Worm (Caenorhabditis elegans) whole organism, L4 larva: Measurements from ENCODE around the gene fil-2.

Source experiments
- D1046.2 ChIP-seq: fragments of 200-800 bp; sonication (Bioruptor generic); IDR thresholded peaks from 2 replicates; pipeline ENCODE4 v1.3.6; 2022; ENCODE audit warnings: missing genetic modification characterization, missing compliant biosample characterization
- F37D6.2 ChIP-seq: sonication (generic microtip); optimal IDR thresholded peaks from 2 replicates; lab custom pipeline; 2016; ENCODE audit warnings: mild to moderate bottlenecking, missing genetic modification characterization, missing compliant biosample characterization
- aha-1 ChIP-seq: fragments of 150-350 bp; peaks from one replicate; lab custom pipeline; 2014; ENCODE audit warnings: missing biosample characterization, missing genetic modification characterization
- ama-1 ChIP-seq: fragments of 150-350 bp; optimal IDR thresholded peaks from 2 replicates; lab custom pipeline; 2014; ENCODE audit warnings: inconsistent platforms, mixed read lengths
- ceh-20 ChIP-seq: fragments of 200-800 bp; sonication (Bioruptor generic); IDR thresholded peaks from 2 replicates; pipeline ENCODE4 v1.3.6; 2022; ENCODE audit warnings: missing genetic modification reagents, missing genetic modification characterization, missing compliant biosample characterization
- ceh-28 ChIP-seq: fragments of 150-350 bp; optimal IDR thresholded peaks from 2 replicates; lab custom pipeline; 2014; ENCODE audit warnings: missing biosample characterization, missing genetic modification reagents, missing genetic modification characterization
- cey-2 ChIP-seq: sonication (generic microtip); optimal IDR thresholded peaks from 3 replicates; lab custom pipeline; 2017; ENCODE audit warnings: missing genetic modification characterization, mild to moderate bottlenecking, missing compliant biosample characterization, antibody characterized with exemption, borderline replicate concordance; ENCODE audit not compliant: insufficient read depth
- daf-12 ChIP-seq: fragments of 150-350 bp; optimal IDR thresholded peaks from 2 replicates; lab custom pipeline; 2014; ENCODE audit warnings: missing biosample characterization, missing genetic modification reagents, missing genetic modification characterization
- daf-16 ChIP-seq, 3 experiments: sonication (generic microtip); optimal IDR thresholded peaks; 2 replicates each; lab custom pipeline; 2016 to 2017; ENCODE audit warnings: missing genetic modification characterization in 3 of 3, missing genetic modification reagents in 3 of 3, mild to moderate bottlenecking in 2 of 3, missing compliant biosample characterization in 2 of 3, missing biosample characterization in 1 of 3, moderate library complexity in 1 of 3
- dmd-8 ChIP-seq: fragments of 200-800 bp; sonication (Bioruptor generic); IDR thresholded peaks from 2 replicates; pipeline ENCODE4 v1.3.6; 2022; ENCODE audit warnings: missing genetic modification characterization, missing compliant biosample characterization
- dve-1 ChIP-seq: sonication (generic microtip); optimal IDR thresholded peaks from 2 replicates; lab custom pipeline; 2017; ENCODE audit warnings: antibody characterized with exemption, mild to moderate bottlenecking, missing genetic modification characterization, missing compliant biosample characterization; ENCODE audit not compliant: insufficient read depth
- egl-27 ChIP-seq: sonication (generic microtip); optimal IDR thresholded peaks from 3 replicates; lab custom pipeline; 2017; ENCODE audit warnings: missing biosample characterization, missing genetic modification reagents, missing genetic modification characterization
- egl-43 ChIP-seq: fragments of 200-800 bp; sonication (Bioruptor generic); IDR thresholded peaks from 2 replicates; pipeline ENCODE4 v1.3.6; 2022; ENCODE audit warnings: missing genetic modification reagents, missing genetic modification characterization, missing compliant biosample characterization
- hif-1 ChIP-seq, 2 experiments: sonication (generic microtip); optimal IDR thresholded peaks; 2 replicates each; lab custom pipeline; 2016 to 2017; ENCODE audit warnings: missing compliant biosample characterization in 2 of 2, missing genetic modification characterization in 2 of 2, missing genetic modification reagents in 2 of 2, missing genotype in 2 of 2, mild to moderate bottlenecking in 1 of 2
- hlh-11 ChIP-seq: fragments of 200-800 bp; sonication (Bioruptor generic); optimal IDR thresholded peaks from 2 replicates; lab custom pipeline; 2018; ENCODE audit warnings: mild to moderate bottlenecking, missing genetic modification characterization, missing compliant biosample characterization
- hlh-30 ChIP-seq: sonication (generic microtip); optimal IDR thresholded peaks from 2 replicates; lab custom pipeline; 2017; ENCODE audit warnings: antibody characterized with exemption, mild to moderate bottlenecking, missing genetic modification characterization, missing compliant biosample characterization; ENCODE audit not compliant: insufficient read depth
- hmg-1.1 ChIP-seq: fragments of 200-800 bp; sonication (Bioruptor generic); IDR thresholded peaks from 2 replicates; pipeline ENCODE4 v1.3.6; 2022; ENCODE audit warnings: missing genetic modification reagents, missing genetic modification characterization, missing compliant biosample characterization
- lim-7 ChIP-seq: fragments of 200-800 bp; sonication (Bioruptor generic); IDR thresholded peaks from 2 replicates; pipeline ENCODE4 v1.3.6; 2022; ENCODE audit warnings: missing genetic modification characterization, missing compliant biosample characterization
- lin-29 ChIP-seq: fragments of 200-800 bp; sonication (Bioruptor generic); IDR thresholded peaks from 2 replicates; pipeline ENCODE4 v1.3.6; 2022; ENCODE audit warnings: missing genetic modification reagents, missing genetic modification characterization, missing compliant biosample characterization
- lir-3 ChIP-seq: sonication (generic microtip); optimal IDR thresholded peaks from 2 replicates; lab custom pipeline; 2016; ENCODE audit warnings: mild to moderate bottlenecking, missing genetic modification characterization, missing compliant biosample characterization
- lsy-2 ChIP-seq, 2 experiments: fragments of 150-350 bp in 1 of 2; sonication (generic microtip) in 1 of 2; optimal IDR thresholded peaks; 2 replicates each; lab custom pipeline; 2014 to 2017; ENCODE audit warnings: missing biosample characterization in 2 of 2, missing genetic modification characterization in 2 of 2
- madf-5 ChIP-seq, 2 experiments: fragments of 200-800 bp; sonication (Bioruptor generic); IDR thresholded peaks; 2 replicates each; pipeline ENCODE4 v1.3.6; 2022; ENCODE audit warnings: missing compliant biosample characterization in 2 of 2, missing genetic modification characterization in 2 of 2
- mdt-29 ChIP-seq: fragments of 200-800 bp; sonication (Bioruptor generic); IDR thresholded peaks from 2 replicates; pipeline ENCODE4 v1.3.6; 2022; ENCODE audit warnings: missing genetic modification reagents, missing genetic modification characterization, missing compliant biosample characterization
- mep-1 ChIP-seq: fragments of 150-350 bp; sonication (generic microtip); optimal IDR thresholded peaks from 3 replicates; lab custom pipeline; 2014; ENCODE audit warnings: missing biosample characterization, missing genetic modification characterization
- mes-2 ChIP-seq: sonication (generic microtip); optimal IDR thresholded peaks from 2 replicates; lab custom pipeline; 2016; ENCODE audit warnings: missing genotype, mild to moderate bottlenecking, missing genetic modification characterization, missing compliant biosample characterization; ENCODE audit not compliant: poor library complexity, severe bottlenecking
- nhr-10 ChIP-seq: fragments of 150-350 bp; optimal IDR thresholded peaks from 2 replicates; lab custom pipeline; 2014; ENCODE audit warnings: missing biosample characterization, missing genetic modification characterization
- nhr-25 ChIP-seq: sonication (generic microtip); optimal IDR thresholded peaks from 2 replicates; lab custom pipeline; 2017; ENCODE audit warnings: missing genetic modification characterization, mild to moderate bottlenecking, missing compliant biosample characterization, antibody characterized with exemption, moderate library complexity, borderline replicate concordance; ENCODE audit not compliant: insufficient read depth
- nhr-28 ChIP-seq: fragments of 150-350 bp; optimal IDR thresholded peaks from 2 replicates; lab custom pipeline; 2014; ENCODE audit warnings: missing biosample characterization, missing genetic modification characterization
- pha-4 ChIP-seq, 2 experiments: fragments of 150-350 bp in 1 of 2; fragments of 200-800 bp in 1 of 2; sonication (Bioruptor generic) in 1 of 2; IDR thresholded peaks in 1 of 2; optimal IDR thresholded peaks in 1 of 2; 2 replicates each; pipeline versions ENCODE4 v1.3.6 to Lab custom; 2014 to 2022; ENCODE audit warnings: missing genetic modification characterization in 2 of 2, missing genetic modification reagents in 2 of 2, missing biosample characterization in 1 of 2, missing compliant biosample characterization in 1 of 2
- php-3 ChIP-seq: fragments of 200-800 bp; sonication (Bioruptor generic); IDR thresholded peaks from 2 replicates; pipeline ENCODE4 v1.3.6; 2022; ENCODE audit warnings: missing genetic modification reagents, missing genetic modification characterization, missing compliant biosample characterization
- pqm-1 ChIP-seq: sonication (generic microtip); optimal IDR thresholded peaks from 2 replicates; lab custom pipeline; 2017; ENCODE audit warnings: missing biosample characterization, missing genetic modification characterization
- sdz-12 ChIP-seq: fragments of 200-800 bp; sonication (Bioruptor generic); optimal IDR thresholded peaks from 2 replicates; lab custom pipeline; 2018; ENCODE audit warnings: mild to moderate bottlenecking, missing genetic modification characterization, missing compliant biosample characterization
- spr-3 ChIP-seq: fragments of 200-800 bp; sonication (Bioruptor generic); optimal IDR thresholded peaks from 2 replicates; lab custom pipeline; 2018; ENCODE audit warnings: mild to moderate bottlenecking, missing genetic modification characterization, missing compliant biosample characterization
- unc-130 ChIP-seq: sonication (generic microtip); optimal IDR thresholded peaks from 2 replicates; lab custom pipeline; 2016; ENCODE audit warnings: missing genetic modification reagents, missing genetic modification characterization, missing compliant biosample characterization
- unc-39 ChIP-seq: sonication (generic microtip); optimal IDR thresholded peaks from 2 replicates; lab custom pipeline; 2017; ENCODE audit warnings: missing biosample characterization, missing genetic modification characterization
- unc-62 ChIP-seq, 3 experiments: fragments of 150-350 bp in 1 of 3; sonication (generic microtip); optimal IDR thresholded peaks in 2 of 3; peaks in 1 of 3; 1 replicate in 1 of 3; 2 replicates in 2 of 3; lab custom pipeline; 2014 to 2017; ENCODE audit warnings: missing biosample characterization in 3 of 3, missing genetic modification characterization in 3 of 3, missing genetic modification reagents in 3 of 3, missing genotype in 1 of 3
- zfp-2 ChIP-seq: sonication (generic microtip); optimal IDR thresholded peaks from 2 replicates; lab custom pipeline; 2016; ENCODE audit warnings: mild to moderate bottlenecking, missing genetic modification characterization, missing compliant biosample characterization
- ztf-11 ChIP-seq: fragments of 150-350 bp; optimal IDR thresholded peaks from 2 replicates; lab custom pipeline; 2014; ENCODE audit warnings: missing biosample characterization, missing genetic modification characterization
- ztf-7 ChIP-seq: fragments of 150-350 bp; optimal IDR thresholded peaks from 2 replicates; lab custom pipeline; 2014; ENCODE audit warnings: missing biosample characterization, missing genetic modification characterization

Gene fil-2

DNA sequence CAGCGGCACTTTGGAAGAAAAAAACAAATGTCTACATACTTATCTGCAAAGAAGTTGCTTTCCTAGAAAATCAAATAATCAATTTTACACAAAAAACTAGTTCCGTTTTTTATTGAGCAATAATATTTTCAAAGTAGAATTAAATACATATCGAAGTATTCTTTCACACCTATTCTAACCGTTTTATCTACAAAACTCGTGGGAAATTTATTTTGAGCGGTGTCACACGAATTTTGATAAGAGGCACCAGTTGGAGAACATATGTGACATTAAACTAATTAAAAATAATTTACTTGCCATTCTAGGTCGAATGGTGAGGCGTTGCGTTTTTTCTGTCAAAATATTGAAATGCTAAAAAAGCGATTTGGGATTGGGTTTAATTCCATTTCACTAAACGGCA is 9.9 kb upstream of the fil-2 start (continued):
- TF ChIP-seq nhr-28 (tag; lab: Kevin White, UChicago): peak; percentile 29
- no peak for TF ChIP-seq mes-2 (tag; lab: Kevin White, UChicago)
- TF ChIP-seq hif-1 (tag; optimal IDR thresholded peaks at IDR 0.05; lab: Kevin White, UChicago): no peak
- no peak for TF ChIP-seq F37D6.2 (tag; lab: Kevin White, UChicago)
- no peak for TF ChIP-seq ceh-20
- no peak for TF ChIP-seq lir-3
- no peak for TF ChIP-seq egl-27 (tag; lab: Kevin White, UChicago)
- TF ChIP-seq mdt-29: no peak
- peak; percentile 16 for TF ChIP-seq hlh-30 (tag; lab: Kevin White, UChicago)
- TF ChIP-seq pqm-1 (tag; lab: Kevin White, UChicago): no peak
- no peak for TF ChIP-seq lin-29 (GFP tag; lab: Robert Waterston, UW)
- TF ChIP-seq unc-62 (GFP tag; optimal IDR thresholded peaks at IDR 0.05 in 1 of 2; lab: Kevin White, UChicago): no peak
- no peak for TF ChIP-seq unc-62 (tag; optimal IDR thresholded peaks at IDR 0.05; lab: Kevin White, UChicago)
- TF ChIP-seq ceh-28 (tag; lab: Kevin White, UChicago): no peak
- no peak for TF ChIP-seq D1046.2 (GFP tag; lab: Robert Waterston, UW)
- TF ChIP-seq lim-7 (GFP tag; lab: Robert Waterston, UW): no peak
- no peak for TF ChIP-seq hmg-1.1 (GFP tag; lab: Robert Waterston, UW)
- no peak for TF ChIP-seq unc-130 (GFP tag; lab: Kevin White, UChicago)
- TF ChIP-seq daf-16 (GFP tag; optimal IDR thresholded peaks at IDR 0.05; lab: Kevin White, UChicago): no peak
- peak; percentile 54 for TF ChIP-seq daf-16 (tag; optimal IDR thresholded peaks at IDR 0.05; lab: Kevin White, UChicago)
- TF ChIP-seq spr-3 (GFP tag; lab: Kevin White, UChicago): no peak
- no peak for TF ChIP-seq egl-43
- TF ChIP-seq dmd-8 (GFP tag; lab: Robert Waterston, UW): no peak
- no peak for TF ChIP-seq ztf-11 (tag; lab: Kevin White, UChicago)
- no peak for TF ChIP-seq unc-39 (tag; lab: Kevin White, UChicago)
- TF ChIP-seq cey-2: no peak
- no peak for TF ChIP-seq pha-4 (GFP tag; IDR thresholded peaks at IDR 0.05; lab: Robert Waterston, UW)
- TF ChIP-seq pha-4 (tag; optimal IDR thresholded peaks at IDR 0.05; lab: Kevin White, UChicago): no peak
- peak; percentile 37; the same call in 1 of the 2 replicates for TF ChIP-seq php-3 (GFP tag; lab: Robert Waterston, UW)

ce11 chrV:6270097-6270496 is 8.7 kb upstream of the fil-2 start:
- TF ChIP-seq nhr-25 (tag; lab: Kevin White, UChicago) (no peak), ztf-7 (tag; lab: Kevin White, UChicago) (no peak), pha-4 (GFP tag; IDR thresholded peaks at IDR 0.05; lab: Robert Waterston, UW) (no peak), pha-4 (tag; optimal IDR thresholded peaks at IDR 0.05; lab: Kevin White, UChicago) (no peak), daf-12 (no peak), hlh-30 (tag; lab: Kevin White, UChicago) (peak; percentile 48), sdz-12 (no peak), nhr-10 (tag; lab: Kevin White, UChicago) (no peak), ama-1 (no peak), dve-1 (tag; lab: Kevin White, UChicago) (peak; percentile 7), hmg-1.1 (GFP tag; lab: Robert Waterston, UW) (no peak), mep-1 (tag; lab: Kevin White, UChicago) (no peak), lsy-2 (tag; optimal IDR thresholded peaks at IDR 0.05; lab: Kevin White, UChicago) (no peak), zfp-2 (tag; lab: Kevin White, UChicago) (no peak), hlh-11 (tag; lab: Kevin White, UChicago) (peak; percentile 30), aha-1 (no peak), lir-3 (no peak), madf-5 (GFP tag; IDR thresholded peaks at IDR 0.05; lab: Robert Waterston, UW) (no peak), unc-62 (GFP tag; optimal IDR thresholded peaks at IDR 0.05 in 1 of 2; lab: Kevin White, UChicago) (peak in 1 of 2 experiments; percentile 86), unc-62 (tag; optimal IDR thresholded peaks at IDR 0.05; lab: Kevin White, UChicago) (no peak)
